Worm (Caenorhabditis elegans) whole organism, L4/young adult: Measurements from ENCODE around the gene F26G1.15.

ENCODE experiments used
- W03F9.2 ChIP-seq: fragments of 150-350 bp; optimal IDR thresholded peaks from 2 replicates; lab custom pipeline; 2014; ENCODE audit warnings: missing biosample characterization, missing genetic modification characterization
- dao-5 ChIP-seq: sonication (generic microtip); optimal IDR thresholded peaks from 2 replicates; lab custom pipeline; 2016; ENCODE audit warnings: missing genotype, missing genetic modification characterization, moderate library complexity, missing compliant biosample characterization
- him-1 ChIP-seq: sonication (generic microtip); optimal IDR thresholded peaks from 2 replicates; lab custom pipeline; 2016; ENCODE audit warnings: missing genotype, missing genetic modification reagents, missing genetic modification characterization, missing compliant biosample characterization

ce11 chrII:4837659-4838058 is 47.6 kb downstream of the F26G1.15 start, which contains the start of gene C33F10.12:
- TF ChIP-seq him-1, result no peak
- TF ChIP-seq W03F9.2 (tag; lab: Kevin White, UChicago), result no peak
- TF ChIP-seq dao-5 (tag; lab: Kevin White, UChicago), result no peak
